Worm (Caenorhabditis elegans): ENCODE results near the gene srj-55.

Gene srj-55

ce11 chrV:2876188-2876831, 18.6 kb upstream of the srj-55 start:
- TF ChIP-seq dao-5 (tag; optimal IDR thresholded peaks at IDR 0.05) (no peak), him-1 (tag; optimal IDR thresholded peaks at IDR 0.05) (no peak), W03F9.2 (tag; optimal IDR thresholded peaks at IDR 0.05) (no peak)

- no peak for TF ChIP-seq W03F9.2 (tag; optimal IDR thresholded peaks at IDR 0.05)
- TF ChIP-seq him-1 (tag; optimal IDR thresholded peaks at IDR 0.05), result no peak
- no peak for TF ChIP-seq dao-5 (tag; optimal IDR thresholded peaks at IDR 0.05)
These were observed 17.7 kb upstream of the srj-55 start, which contains the start of gene folt-2 for ce11 chrV:2875422-2875821. Gene folt-2 (minus strand): TSS chrV:2875600.

ce11 chrV:2872947-2873346, 15.2 kb upstream of the srj-55 start:
- TF ChIP-seq dao-5 (tag; optimal IDR thresholded peaks at IDR 0.05), result no peak
- TF ChIP-seq him-1 (tag; optimal IDR thresholded peaks at IDR 0.05), result no peak
- TF ChIP-seq W03F9.2 (tag; optimal IDR thresholded peaks at IDR 0.05), result no peak

ce11 chrV:2871754-2872504, 14.2 kb upstream of the srj-55 start:
- TF ChIP-seq W03F9.2 (tag; optimal IDR thresholded peaks at IDR 0.05) (no peak), him-1 (tag; optimal IDR thresholded peaks at IDR 0.05) (no peak), dao-5 (tag; optimal IDR thresholded peaks at IDR 0.05) (no peak)

ce11 chrV:2870127-2870526, 12.4 kb upstream of the srj-55 start, which contains the start of gene srh-243:
Gene srh-243 (plus strand): TSS chrV:2870427.
- TF ChIP-seq W03F9.2 (tag; optimal IDR thresholded peaks at IDR 0.05) (no peak), dao-5 (tag; optimal IDR thresholded peaks at IDR 0.05) (no peak), him-1 (tag; optimal IDR thresholded peaks at IDR 0.05) (no peak)

ce11 chrV:2869503-2869902, 11.8 kb upstream of the srj-55 start, which contains the start of gene srh-241:
Gene srh-241 (minus strand): TSS chrV:2869603.
- TF ChIP-seq dao-5 (tag; optimal IDR thresholded peaks at IDR 0.05), result no peak

ce11 chrV:2864899-2865298, 7.2 kb upstream of the srj-55 start, which contains the start of gene srh-240:
Gene srh-240 (plus strand): TSS chrV:2865199.
- no peak for TF ChIP-seq him-1 (tag; optimal IDR thresholded peaks at IDR 0.05)
- TF ChIP-seq W03F9.2 (tag; optimal IDR thresholded peaks at IDR 0.05), result no peak
- TF ChIP-seq dao-5 (tag; optimal IDR thresholded peaks at IDR 0.05), result no peak

ce11 chrV:2863033-2863432, 5.3 kb upstream of the srj-55 start, which contains the start of gene srh-272:
Gene srh-272 (plus strand): TSS chrV:2863333.
- TF ChIP-seq W03F9.2 (tag; optimal IDR thresholded peaks at IDR 0.05), result no peak
- no peak for TF ChIP-seq dao-5 (tag; optimal IDR thresholded peaks at IDR 0.05)
- no peak for TF ChIP-seq him-1 (tag; optimal IDR thresholded peaks at IDR 0.05)

- TF ChIP-seq W03F9.2 (tag; optimal IDR thresholded peaks at IDR 0.05), result no peak
- no peak for TF ChIP-seq him-1 (tag; optimal IDR thresholded peaks at IDR 0.05)
- TF ChIP-seq dao-5 (tag; optimal IDR thresholded peaks at IDR 0.05), result no peak
These were observed 3.8 kb upstream of the srj-55 start, which contains the start of gene srh-270 for ce11 chrV:2861505-2861904. Gene srh-270 (minus strand): TSS chrV:2861605.

ce11 chrV:2859738-2860137, 2.0 kb upstream of the srj-55 start, which contains the start of gene srj-54:
Gene srj-54 (minus strand): TSS chrV:2859838.
- TF ChIP-seq W03F9.2 (tag; optimal IDR thresholded peaks at IDR 0.05), result no peak

- TF ChIP-seq W03F9.2 (tag; optimal IDR thresholded peaks at IDR 0.05) (no peak), dao-5 (tag; optimal IDR thresholded peaks at IDR 0.05) (no peak), him-1 (tag; optimal IDR thresholded peaks at IDR 0.05) (no peak)
These were observed 2.3 kb downstream of the srj-55 start, which contains the start of gene srj-57 for ce11 chrV:2855473-2855872. Gene srj-57 (minus strand): TSS chrV:2855573.

ce11 chrV:2849071-2849470, 8.7 kb downstream of the srj-55 start, which contains the start of gene ugt-53:
Gene ugt-53 (plus strand): TSS chrV:2849343.
- no peak for TF ChIP-seq him-1 (tag; optimal IDR thresholded peaks at IDR 0.05)
- TF ChIP-seq W03F9.2 (tag; optimal IDR thresholded peaks at IDR 0.05), result no peak
- TF ChIP-seq dao-5 (tag; optimal IDR thresholded peaks at IDR 0.05), result no peak

ce11 chrV:2848290-2848937, 9.3 kb downstream of the srj-55 start, which contains the start of gene srj-49:
Gene srj-49 (minus strand): TSS chrV:2848340.
- TF ChIP-seq W03F9.2 (tag; optimal IDR thresholded peaks at IDR 0.05), result no peak
- TF ChIP-seq him-1 (tag; optimal IDR thresholded peaks at IDR 0.05), result no peak
- TF ChIP-seq dao-5 (tag; optimal IDR thresholded peaks at IDR 0.05), result no peak

ce11 chrV:2845771-2846170, 12.0 kb downstream of the srj-55 start, which contains the start of gene srj-44:
Gene srj-44 (minus strand): TSS chrV:2845871.
- TF ChIP-seq dao-5 (tag; optimal IDR thresholded peaks at IDR 0.05) (no peak), W03F9.2 (tag; optimal IDR thresholded peaks at IDR 0.05) (no peak), him-1 (tag; optimal IDR thresholded peaks at IDR 0.05) (no peak)

Measured in whole organism, L4/young adult.